Worm (Caenorhabditis elegans) whole organism, L2 larva: ENCODE results near the gene Y43F8B.13.

Experiments
- F13H6.1 ChIP-seq: sonication (generic microtip); optimal IDR thresholded peaks from 2 replicates; lab custom pipeline; 2016; ENCODE audit warnings: missing genetic modification characterization, missing compliant biosample characterization
- R02D3.7 ChIP-seq: fragments of 150-350 bp; optimal IDR thresholded peaks from 2 replicates; lab custom pipeline; 2014; ENCODE audit warnings: missing biosample characterization, missing genetic modification characterization
- Y55F3AM.14 ChIP-seq: fragments of 200-800 bp; sonication (Bioruptor generic); optimal IDR thresholded peaks from 2 replicates; lab custom pipeline; 2018; ENCODE audit warnings: mild to moderate bottlenecking, missing genetic modification characterization, missing compliant biosample characterization
- ZK546.5 ChIP-seq: sonication (generic microtip); optimal IDR thresholded peaks from 2 replicates; lab custom pipeline; 2017; ENCODE audit warnings: missing biosample characterization, missing genetic modification characterization
- alr-1 ChIP-seq: fragments of 150-350 bp; optimal IDR thresholded peaks from 2 replicates; lab custom pipeline; 2014; ENCODE audit warnings: missing biosample characterization, missing genetic modification characterization
- aly-2 ChIP-seq: fragments of 150-350 bp; optimal IDR thresholded peaks from 2 replicates; lab custom pipeline; 2014; ENCODE audit warnings: missing biosample characterization, missing genetic modification characterization
- ceh-16 ChIP-seq: fragments of 150-350 bp; optimal IDR thresholded peaks from 2 replicates; lab custom pipeline; 2014; ENCODE audit warnings: missing biosample characterization, missing genetic modification characterization
- egl-27 ChIP-seq: sonication (generic microtip); optimal IDR thresholded peaks from 3 replicates; lab custom pipeline; 2017; ENCODE audit warnings: missing biosample characterization, missing genetic modification reagents, missing genetic modification characterization
- elt-1 ChIP-seq: fragments of 150-350 bp; optimal IDR thresholded peaks from 2 replicates; lab custom pipeline; 2014; ENCODE audit warnings: missing biosample characterization, missing genetic modification characterization
- elt-3 ChIP-seq: sonication (generic microtip); optimal IDR thresholded peaks from 2 replicates; lab custom pipeline; 2017; ENCODE audit warnings: missing biosample characterization, missing genetic modification characterization
- fos-1 ChIP-seq: fragments of 150-350 bp; optimal IDR thresholded peaks from 2 replicates; lab custom pipeline; 2014; ENCODE audit warnings: missing biosample characterization, missing genetic modification characterization
- gmeb-1 ChIP-seq: fragments of 150-350 bp; optimal IDR thresholded peaks from 2 replicates; lab custom pipeline; 2014; ENCODE audit warnings: missing biosample characterization, missing genetic modification characterization
- lin-13 ChIP-seq: fragments of 150-350 bp; optimal IDR thresholded peaks from 2 replicates; lab custom pipeline; 2014; ENCODE audit warnings: missing biosample characterization, missing genetic modification reagents, missing genetic modification characterization
- lsy-2 ChIP-seq, 2 experiments: fragments of 150-350 bp in 1 of 2; sonication (generic microtip) in 1 of 2; optimal IDR thresholded peaks; 2 replicates each; lab custom pipeline; 2014 to 2017; ENCODE audit warnings: missing biosample characterization in 2 of 2, missing genetic modification characterization in 2 of 2
- mab-5 ChIP-seq: fragments of 150-350 bp; optimal IDR thresholded peaks from 2 replicates; lab custom pipeline; 2014; ENCODE audit warnings: missing biosample characterization, missing genetic modification characterization
- mdl-1 ChIP-seq, 2 experiments: fragments of 150-350 bp in 1 of 2; sonication (generic microtip) in 1 of 2; optimal IDR thresholded peaks; 2 replicates each; lab custom pipeline; 2017; ENCODE audit warnings: missing biosample characterization in 2 of 2, missing genetic modification characterization in 2 of 2
- nhr-10 ChIP-seq: sonication (generic microtip); optimal IDR thresholded peaks from 2 replicates; lab custom pipeline; 2017; ENCODE audit warnings: missing biosample characterization, missing genetic modification characterization
- nhr-129 ChIP-seq: fragments of 150-350 bp; optimal IDR thresholded peaks from 2 replicates; lab custom pipeline; 2014; ENCODE audit warnings: missing biosample characterization, missing genetic modification characterization
- nhr-21 ChIP-seq: fragments of 150-350 bp; optimal IDR thresholded peaks from 2 replicates; lab custom pipeline; 2014; ENCODE audit warnings: missing biosample characterization, missing genetic modification characterization
- nhr-23 ChIP-seq: fragments of 150-350 bp; optimal IDR thresholded peaks from 2 replicates; lab custom pipeline; 2014; ENCODE audit warnings: missing biosample characterization, missing genetic modification reagents, missing genetic modification characterization
- nhr-25 ChIP-seq: fragments of 150-350 bp; sonication (generic microtip); optimal IDR thresholded peaks from 3 replicates; lab custom pipeline; 2014; ENCODE audit warnings: missing biosample characterization, missing genetic modification characterization
- nhr-6 ChIP-seq: fragments of 150-350 bp; optimal IDR thresholded peaks from 2 replicates; lab custom pipeline; 2014; ENCODE audit warnings: missing biosample characterization, missing genetic modification characterization
- nhr-77 ChIP-seq: fragments of 150-350 bp; optimal IDR thresholded peaks from 2 replicates; lab custom pipeline; 2014; ENCODE audit warnings: missing biosample characterization, missing genetic modification characterization
- peb-1 ChIP-seq: fragments of 150-350 bp; optimal IDR thresholded peaks from 2 replicates; lab custom pipeline; 2014; ENCODE audit warnings: missing biosample characterization, missing genetic modification characterization
- sem-4 ChIP-seq: fragments of 150-350 bp; optimal IDR thresholded peaks from 2 replicates; lab custom pipeline; 2014; ENCODE audit warnings: missing biosample characterization, missing genetic modification reagents, missing genetic modification characterization
- sma-3 ChIP-seq: sonication (generic microtip); optimal IDR thresholded peaks from 2 replicates; lab custom pipeline; 2016; ENCODE audit warnings: missing genetic modification reagents, missing genetic modification characterization, missing compliant biosample characterization
- sma-9 ChIP-seq, 2 experiments: fragments of 150-350 bp in 1 of 2; sonication (generic microtip) in 1 of 2; optimal IDR thresholded peaks; 2 replicates each; lab custom pipeline; 2014 to 2016; ENCODE audit warnings: missing genetic modification characterization in 2 of 2, mild to moderate bottlenecking in 1 of 2, missing biosample characterization in 1 of 2, missing compliant biosample characterization in 1 of 2, missing genetic modification reagents in 1 of 2, moderate library complexity in 1 of 2
- unc-39 ChIP-seq: fragments of 150-350 bp; optimal IDR thresholded peaks from 2 replicates; lab custom pipeline; 2014; ENCODE audit warnings: missing biosample characterization, missing genetic modification characterization
- zag-1 ChIP-seq: fragments of 150-350 bp; optimal IDR thresholded peaks from 2 replicates; lab custom pipeline; 2014; ENCODE audit warnings: missing biosample characterization, missing genetic modification characterization
- ztf-1 ChIP-seq: fragments of 200-800 bp; sonication (Bioruptor generic); conservative IDR thresholded peaks from 2 replicates; pipeline ENCODE4 v1.3.6; 2022; ENCODE audit warnings: missing genetic modification characterization, missing compliant biosample characterization
- ztf-11 ChIP-seq: sonication (generic microtip); optimal IDR thresholded peaks from 2 replicates; lab custom pipeline; 2017; ENCODE audit warnings: missing biosample characterization, missing genetic modification characterization
- ztf-4 ChIP-seq: fragments of 150-350 bp; optimal IDR thresholded peaks from 2 replicates; lab custom pipeline; 2014; ENCODE audit warnings: missing biosample characterization, missing genetic modification characterization

Gene Y43F8B.13

ce11 chrV:19455650-19456049 is at the start of gene Y43F8B.13, which contains the start of gene Y43F8B.14:
Y43F8B.13 (plus strand) TSS chrV:19455950.
Y43F8B.14 (minus strand) TSS chrV:19455971.
- TF ChIP-seq ceh-16 (tag; lab: Kevin White, UChicago) = no peak
- no peak for TF ChIP-seq sem-4 (tag; lab: Kevin White, UChicago)
- no peak for TF ChIP-seq alr-1 (tag; lab: Kevin White, UChicago)
- TF ChIP-seq sma-3 (GFP tag; lab: Kevin White, UChicago) = no peak
- TF ChIP-seq F13H6.1 (tag; lab: Kevin White, UChicago) = no peak
- no peak for TF ChIP-seq nhr-21 (tag; lab: Kevin White, UChicago)
- no peak for TF ChIP-seq R02D3.7 (tag; lab: Kevin White, UChicago)
- TF ChIP-seq elt-1 = no peak
- no peak for TF ChIP-seq lsy-2 (tag; optimal IDR thresholded peaks at IDR 0.05; lab: Kevin White, UChicago)
- no peak for TF ChIP-seq egl-27 (tag; lab: Kevin White, UChicago)
- no peak for TF ChIP-seq nhr-6 (tag; lab: Kevin White, UChicago)
- no peak for TF ChIP-seq nhr-129
- no peak for TF ChIP-seq unc-39
- no peak for TF ChIP-seq Y55F3AM.14 (GFP tag; lab: Kevin White, UChicago)
- TF ChIP-seq ztf-4 = no peak
- no peak for TF ChIP-seq nhr-10 (tag; lab: Kevin White, UChicago)

DNA sequence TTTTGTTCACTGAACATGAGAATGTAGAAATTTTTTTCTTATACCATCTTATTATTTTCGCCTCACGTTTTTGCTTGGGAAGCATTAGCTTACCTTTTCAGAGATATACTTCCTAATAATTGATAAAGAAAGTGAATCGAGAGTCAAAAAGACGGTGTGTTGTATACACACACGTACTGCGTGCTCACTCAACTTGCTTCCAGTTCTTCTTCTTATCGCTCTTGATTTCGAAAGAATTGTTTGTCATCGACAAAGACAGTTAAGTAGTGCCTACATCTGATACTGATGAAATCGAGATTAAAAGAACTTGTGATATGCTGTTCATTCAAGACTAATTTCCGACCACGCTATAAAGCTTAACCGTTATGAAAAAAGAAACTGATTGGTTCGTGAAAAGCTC is 45.1 kb upstream of the Y43F8B.13 start, which contains the start of gene C25F9.5:
C25F9.5 (minus strand) TSS at position 195 of the 400 bp plus-strand sequence.
- TF ChIP-seq fos-1 (tag; lab: Kevin White, UChicago) (peak; percentile 83), mdl-1 (tag; optimal IDR thresholded peaks at IDR 0.05; lab: Kevin White, UChicago) (no peak)
- TF ChIP-seq, all 48 proteins: peak for 1

- TF ChIP-seq fos-1 (tag; lab: Kevin White, UChicago) = peak; percentile 59
- TF ChIP-seq lsy-2 (tag; optimal IDR thresholded peaks at IDR 0.05; lab: Kevin White, UChicago) = no peak
- TF ChIP-seq gmeb-1 (tag; lab: Kevin White, UChicago) = no peak
Observed at ce11 chrV:19416475-19416874, 39.3 kb upstream of the Y43F8B.13 start, which contains the start of the genes C25F9.4 and C25F9.9. C25F9.4 (minus strand) TSS chrV:19416575. C25F9.9 (plus strand) TSS chrV:19416611.

ce11 chrV:19417836-19418235 is 37.9 kb upstream of the Y43F8B.13 start, which contains the start of gene C25F9.15:
C25F9.15 (plus strand) TSS chrV:19418136.
- TF ChIP-seq fos-1 (tag; lab: Kevin White, UChicago) (peak; percentile 40), alr-1 (tag; lab: Kevin White, UChicago) (no peak)
- TF ChIP-seq, all 48 proteins: peak for 1

DNA sequence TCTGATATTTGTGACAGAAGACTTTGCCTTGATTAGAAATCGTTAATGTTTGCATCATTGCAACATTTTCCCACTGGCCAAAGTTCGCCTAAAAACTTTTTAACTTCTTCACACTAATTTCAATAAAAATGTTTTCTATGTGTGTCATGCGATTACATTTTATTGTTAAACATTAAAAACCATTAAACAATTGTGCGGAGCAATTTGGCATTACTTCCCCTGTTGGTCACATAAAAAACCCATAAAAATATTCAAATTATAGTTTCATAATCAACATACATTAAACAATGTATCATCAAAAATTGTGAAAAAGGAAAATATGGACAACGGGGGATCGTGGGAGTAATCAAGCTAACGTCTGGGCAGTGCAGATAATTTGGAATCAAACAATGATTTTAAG is 36.4 kb upstream of the Y43F8B.13 start:
- TF ChIP-seq fos-1 (tag; lab: Kevin White, UChicago) = peak; percentile 1
- TF ChIP-seq, all 48 proteins: peak for 1; not testable (repeated sequence) for 47

DNA sequence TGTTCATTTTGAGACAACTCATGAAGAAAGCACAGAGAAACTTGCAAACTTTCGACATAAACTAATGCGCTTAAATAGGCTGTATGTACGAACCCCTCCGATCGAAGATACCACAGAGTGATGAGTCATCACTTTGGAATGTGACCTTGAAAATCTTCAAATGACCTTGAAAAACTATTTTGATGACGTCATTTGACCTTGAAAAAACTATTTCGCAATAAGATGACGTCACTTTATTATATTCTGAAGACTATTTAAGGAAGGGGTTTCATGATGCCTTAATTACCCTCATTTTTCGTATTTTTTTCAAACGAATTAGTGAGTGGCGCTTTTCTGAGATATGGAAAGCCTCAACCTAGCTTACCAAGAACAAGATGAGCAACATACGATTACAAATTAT is 34.6 kb upstream of the Y43F8B.13 start, which contains the start of gene C25F9.2:
C25F9.2 (plus strand) TSS at position 341 of the 400 bp plus-strand sequence.
- no peak for TF ChIP-seq peb-1
- TF ChIP-seq nhr-23 (tag; lab: Kevin White, UChicago) = no peak
- TF ChIP-seq alr-1 (tag; lab: Kevin White, UChicago) = no peak
- TF ChIP-seq Y55F3AM.14 (GFP tag; lab: Kevin White, UChicago) = no peak
- no peak for TF ChIP-seq mab-5
- peak; percentile 47 for TF ChIP-seq nhr-25 (tag; lab: Kevin White, UChicago)
- no peak for TF ChIP-seq aly-2 (tag; lab: Kevin White, UChicago)

DNA sequence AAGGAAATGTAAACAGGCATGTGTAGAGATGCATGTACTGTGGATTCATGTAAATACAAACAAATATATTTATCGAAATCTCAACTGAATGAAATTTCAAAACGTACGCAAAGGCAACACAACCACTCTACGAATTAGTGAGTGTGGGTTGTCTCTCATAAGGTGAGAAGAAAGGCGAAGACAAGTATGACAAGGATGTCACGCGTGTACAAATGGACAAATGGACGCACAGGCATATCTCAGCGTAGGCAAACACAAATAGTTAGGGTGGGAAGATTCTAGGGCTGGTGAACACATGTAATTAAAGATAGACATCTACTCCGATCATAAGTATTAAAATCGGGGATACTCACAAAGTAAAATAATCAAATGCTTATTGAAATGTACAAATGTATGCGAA is 27.7 kb upstream of the Y43F8B.13 start:
- peak; percentile 23 for TF ChIP-seq nhr-25 (tag; lab: Kevin White, UChicago)
- TF ChIP-seq gmeb-1 (tag; lab: Kevin White, UChicago) = no peak

ce11 chrV:19428936-19429335 is 26.8 kb upstream of the Y43F8B.13 start:
- TF ChIP-seq nhr-23 (tag; lab: Kevin White, UChicago) (peak; percentile 57), aly-2 (tag; lab: Kevin White, UChicago) (no peak), fos-1 (tag; lab: Kevin White, UChicago) (no peak), nhr-129 (no peak), ZK546.5 (tag; lab: Kevin White, UChicago) (no peak), R02D3.7 (tag; lab: Kevin White, UChicago) (no peak), ztf-11 (no peak), nhr-25 (tag; lab: Kevin White, UChicago) (peak; percentile 28), ceh-16 (tag; lab: Kevin White, UChicago) (peak; percentile 40), nhr-21 (tag; lab: Kevin White, UChicago) (no peak), zag-1 (no peak), gmeb-1 (tag; lab: Kevin White, UChicago) (no peak), ztf-1 (GFP tag; lab: Robert Waterston, UW) (no peak), lin-13 (no peak), elt-1 (peak; percentile 60), sma-9 (GFP tag; optimal IDR thresholded peaks at IDR 0.05; lab: Kevin White, UChicago) (peak; percentile 56), sma-9 (tag; optimal IDR thresholded peaks at IDR 0.05; lab: Kevin White, UChicago) (no peak), unc-39 (no peak), mab-5 (no peak), elt-3 (tag; lab: Kevin White, UChicago) (no peak), lsy-2 (tag; optimal IDR thresholded peaks at IDR 0.05; lab: Kevin White, UChicago) (no peak), nhr-77 (tag; lab: Kevin White, UChicago) (no peak), nhr-6 (tag; lab: Kevin White, UChicago) (no peak)
- TF ChIP-seq, all 48 proteins: peak for 5
